Fruit fly (Drosophila melanogaster) whole organism, adult: Measurements from ENCODE around the gene CG31760.

Source experiments
- CG11617 ChIP-seq: fragments of 200-800 bp; sonication (Bioruptor generic); optimal IDR thresholded peaks from 2 replicates; lab custom pipeline; 2017; ENCODE audit warnings: mild to moderate bottlenecking, missing biosample characterization, missing genetic modification reagents, missing genetic modification characterization
- CG12768 ChIP-seq: fragments of 200-800 bp; sonication (Bioruptor generic); optimal IDR thresholded peaks from 2 replicates; lab custom pipeline; 2017; ENCODE audit warnings: missing biosample characterization, missing genetic modification characterization, mild to moderate bottlenecking, moderate library complexity, missing genetic modification reagents
- CG14711 ChIP-seq: fragments of 200-800 bp; sonication (Bioruptor generic); optimal IDR thresholded peaks from 2 replicates; lab custom pipeline; 2018; ENCODE audit warnings: missing biosample characterization, mild to moderate bottlenecking, missing genetic modification characterization, moderate library complexity
- CG33017 ChIP-seq: fragments of 200-800 bp; sonication (Bioruptor generic); optimal IDR thresholded peaks from 2 replicates; lab custom pipeline; 2018; ENCODE audit warnings: missing biosample characterization, mild to moderate bottlenecking, missing genetic modification characterization, moderate library complexity
- CG7101 ChIP-seq: fragments of 200-800 bp; sonication (Bioruptor generic); optimal IDR thresholded peaks from 2 replicates; lab custom pipeline; 2018; ENCODE audit warnings: missing biosample characterization, mild to moderate bottlenecking, missing genetic modification characterization, moderate library complexity
- Clk ChIP-seq: fragments of 200-800 bp; sonication (Bioruptor generic); optimal IDR thresholded peaks from 2 replicates; lab custom pipeline; 2017; ENCODE audit warnings: missing biosample characterization, missing genetic modification characterization
- bab1 ChIP-seq: fragments of 200-800 bp; sonication (Bioruptor generic); optimal IDR thresholded peaks from 3 replicates; lab custom pipeline; 2019; ENCODE audit warnings: missing biosample characterization, mild to moderate bottlenecking, missing genetic modification characterization, moderate library complexity
- cnc ChIP-seq, 2 experiments: fragments of >200 bp; optimal IDR thresholded peaks; 2 replicates each; lab custom pipeline; 2017
- kay ChIP-seq: fragments of 200-800 bp; sonication (Bioruptor generic); peaks from one replicate; lab custom pipeline; 2016; ENCODE audit warnings: missing biosample characterization, missing genetic modification characterization, borderline replicate concordance
- toe ChIP-seq: fragments of 200-800 bp; sonication (Bioruptor generic); optimal IDR thresholded peaks from 2 replicates; lab custom pipeline; 2016; ENCODE audit warnings: missing biosample characterization, missing genetic modification characterization

- no peak for TF ChIP-seq CG33017 (tag; lab: Kevin White, UChicago)
- TF ChIP-seq CG7101 (tag; lab: Kevin White, UChicago), result no peak
- TF ChIP-seq CG11617 (GFP tag; lab: Kevin White, UChicago), result no peak
- TF ChIP-seq CG12768 (GFP tag; lab: Kevin White, UChicago), result no peak
- no peak for TF ChIP-seq Clk (GFP tag; lab: Kevin White, UChicago)
- TF ChIP-seq toe, result no peak
- no peak for TF ChIP-seq kay (GFP tag; lab: Kevin White, UChicago)
- no peak for TF ChIP-seq CG14711 (tag; lab: Kevin White, UChicago)
- no peak for TF ChIP-seq bab1 (GFP tag; lab: Kevin White, UChicago)
- no peak for TF ChIP-seq cnc (optimal IDR thresholded peaks at IDR 0.05; lab: Kevin White, UChicago)
Observed at dm6 chr2L:12172536-12173234, 30.1 kb downstream of the CG31760 start, which contains the start of the genes CG6583 and crok.
